Worm (Caenorhabditis elegans): ENCODE results near the gene Y73B6BL.47.
A peak's percentile ranks its signal among the peaks of the same experiment; 100 is the strongest.

ce11 chrIV:6323654-6324224 is 38.0 kb upstream of the Y73B6BL.47 start, which contains the start of gene sqd-1:
- TF ChIP-seq nhr-25 (tag; optimal IDR thresholded peaks at IDR 0.05; ENCODE audit: borderline replicate concordance, insufficient read depth): peak; percentile 84
- peak; percentile 46 for TF ChIP-seq R02D3.7 (tag; optimal IDR thresholded peaks at IDR 0.05)
- TF ChIP-seq lim-7 (GFP tag; IDR thresholded peaks at IDR 0.05): peak; percentile 74
- peak; percentile 87 for TF ChIP-seq ctbp-1 (GFP tag; IDR thresholded peaks at IDR 0.05)
- TF ChIP-seq mxl-2 (GFP tag; conservative IDR thresholded peaks at IDR 0.05): no peak
- TF ChIP-seq unc-62 (GFP tag; optimal IDR thresholded peaks at IDR 0.05 in 1 of 2): peak; percentile 39 to 96
- TF ChIP-seq unc-62 (tag; optimal IDR thresholded peaks at IDR 0.05): no peak
- peak; percentile 100 for TF ChIP-seq aha-1 (tag)
- no peak for TF ChIP-seq pqm-1 (tag; optimal IDR thresholded peaks at IDR 0.05)
